Worm (Caenorhabditis elegans) whole organism, L4 larva: ENCODE measurements around the gene Y48A6B.14.
"Not testable (repeated sequence)": the region's sequence is repeated elsewhere in the genome, so short reads cannot be mapped to it uniquely, and the experiment has no call there.

Experiments used
- F49E8.2 ChIP-seq: sonication (generic microtip); optimal IDR thresholded peaks from 2 replicates; lab custom pipeline; 2016; ENCODE audit warnings: missing compliant biosample characterization, mild to moderate bottlenecking, missing genetic modification characterization, borderline replicate concordance
- T20F7.1 ChIP-seq: fragments of 200-800 bp; sonication (Bioruptor generic); optimal IDR thresholded peaks from 2 replicates; lab custom pipeline; 2018; ENCODE audit warnings: mild to moderate bottlenecking, missing genetic modification characterization, missing compliant biosample characterization
- Y105C5A.15 ChIP-seq: fragments of 200-800 bp; sonication (Bioruptor generic); IDR thresholded peaks from 2 replicates; pipeline ENCODE4 v1.3.6; 2022; ENCODE audit warnings: missing genetic modification characterization, missing compliant biosample characterization
- Y48G9A.11 ChIP-seq: fragments of 200-800 bp; sonication (Bioruptor generic); IDR thresholded peaks from 2 replicates; pipeline ENCODE4 v1.3.6; 2022; ENCODE audit warnings: missing genetic modification reagents, missing genetic modification characterization, missing compliant biosample characterization
- ZK337.2 ChIP-seq: fragments of 200-800 bp; sonication (Bioruptor generic); IDR thresholded peaks from 2 replicates; pipeline ENCODE4 v1.3.6; 2022; ENCODE audit warnings: missing genetic modification reagents, missing genetic modification characterization, missing compliant biosample characterization
- ama-1 ChIP-seq: fragments of 150-350 bp; optimal IDR thresholded peaks from 2 replicates; lab custom pipeline; 2014; ENCODE audit warnings: inconsistent platforms, mixed read lengths
- attf-4 ChIP-seq: sonication (generic microtip); optimal IDR thresholded peaks from 3 replicates; lab custom pipeline; 2017; ENCODE audit warnings: missing biosample characterization, missing genetic modification characterization
- ceh-44 ChIP-seq: fragments of 200-800 bp; sonication (Bioruptor generic); IDR thresholded peaks from 2 replicates; pipeline ENCODE4 v1.3.6; 2022; ENCODE audit warnings: missing genetic modification reagents, missing genetic modification characterization, missing compliant biosample characterization
- ceh-82 ChIP-seq: sonication (generic microtip); optimal IDR thresholded peaks from 2 replicates; lab custom pipeline; 2017; ENCODE audit warnings: missing biosample characterization, missing genetic modification characterization
- ces-1 ChIP-seq: fragments of 150-350 bp; sonication (generic microtip); optimal IDR thresholded peaks from 4 replicates; lab custom pipeline; 2014; ENCODE audit warnings: missing biosample characterization, missing genetic modification reagents, missing genetic modification characterization
- cey-2 ChIP-seq: sonication (generic microtip); optimal IDR thresholded peaks from 3 replicates; lab custom pipeline; 2017; ENCODE audit warnings: missing genetic modification characterization, mild to moderate bottlenecking, missing compliant biosample characterization, antibody characterized with exemption, borderline replicate concordance; ENCODE audit not compliant: insufficient read depth
- daf-12 ChIP-seq: fragments of 150-350 bp; optimal IDR thresholded peaks from 2 replicates; lab custom pipeline; 2014; ENCODE audit warnings: missing biosample characterization, missing genetic modification reagents, missing genetic modification characterization
- daf-8 ChIP-seq: fragments of 200-800 bp; sonication (Bioruptor generic); IDR thresholded peaks from 2 replicates; pipeline ENCODE4 v1.3.6; 2022; ENCODE audit warnings: missing genetic modification characterization, missing compliant biosample characterization
- dmd-9 ChIP-seq: fragments of 200-800 bp; sonication (Bioruptor generic); IDR thresholded peaks from 2 replicates; pipeline ENCODE4 v1.3.6; 2022; ENCODE audit warnings: missing genetic modification reagents, missing genetic modification characterization, missing compliant biosample characterization
- dpl-1 ChIP-seq: fragments of 150-350 bp; optimal IDR thresholded peaks from 2 replicates; lab custom pipeline; 2014; ENCODE audit warnings: missing biosample characterization, missing genetic modification reagents, missing genetic modification characterization
- duxl-1 ChIP-seq: sonication (generic microtip); optimal IDR thresholded peaks from 2 replicates; lab custom pipeline; 2016; ENCODE audit warnings: mild to moderate bottlenecking, missing genetic modification characterization, moderate library complexity, missing compliant biosample characterization; ENCODE audit not compliant: poor library complexity
- dve-1 ChIP-seq: sonication (generic microtip); optimal IDR thresholded peaks from 2 replicates; lab custom pipeline; 2017; ENCODE audit warnings: antibody characterized with exemption, mild to moderate bottlenecking, missing genetic modification characterization, missing compliant biosample characterization; ENCODE audit not compliant: insufficient read depth
- egl-43 ChIP-seq: fragments of 200-800 bp; sonication (Bioruptor generic); IDR thresholded peaks from 2 replicates; pipeline ENCODE4 v1.3.6; 2022; ENCODE audit warnings: missing genetic modification reagents, missing genetic modification characterization, missing compliant biosample characterization
- hif-1 ChIP-seq, 2 experiments: sonication (generic microtip); optimal IDR thresholded peaks; 2 replicates each; lab custom pipeline; 2016 to 2017; ENCODE audit warnings: missing compliant biosample characterization in 2 of 2, missing genetic modification characterization in 2 of 2, missing genetic modification reagents in 2 of 2, missing genotype in 2 of 2, mild to moderate bottlenecking in 1 of 2
- hlh-11 ChIP-seq: fragments of 200-800 bp; sonication (Bioruptor generic); optimal IDR thresholded peaks from 2 replicates; lab custom pipeline; 2018; ENCODE audit warnings: mild to moderate bottlenecking, missing genetic modification characterization, missing compliant biosample characterization
- hlh-30 ChIP-seq: sonication (generic microtip); optimal IDR thresholded peaks from 2 replicates; lab custom pipeline; 2017; ENCODE audit warnings: antibody characterized with exemption, mild to moderate bottlenecking, missing genetic modification characterization, missing compliant biosample characterization; ENCODE audit not compliant: insufficient read depth
- hmg-1.1 ChIP-seq: fragments of 200-800 bp; sonication (Bioruptor generic); IDR thresholded peaks from 2 replicates; pipeline ENCODE4 v1.3.6; 2022; ENCODE audit warnings: missing genetic modification reagents, missing genetic modification characterization, missing compliant biosample characterization
- lin-13 ChIP-seq: fragments of 150-350 bp; optimal IDR thresholded peaks from 2 replicates; lab custom pipeline; 2014; ENCODE audit warnings: missing biosample characterization, missing genetic modification reagents, missing genetic modification characterization
- lin-15B ChIP-seq: fragments of 150-350 bp; sonication (generic microtip); optimal IDR thresholded peaks from 3 replicates; lab custom pipeline; 2014; ENCODE audit warnings: missing biosample characterization, missing genetic modification characterization
- lin-38 ChIP-seq: fragments of 200-800 bp; sonication (Bioruptor generic); IDR thresholded peaks from 2 replicates; pipeline ENCODE4 v1.3.6; 2022; ENCODE audit warnings: missing genetic modification reagents, missing genetic modification characterization, missing compliant biosample characterization
- lin-39 ChIP-seq: fragments of 150-350 bp; optimal IDR thresholded peaks from 2 replicates; lab custom pipeline; 2014; ENCODE audit warnings: missing biosample characterization, missing genetic modification reagents, missing genetic modification characterization
- lsy-2 ChIP-seq, 2 experiments: fragments of 150-350 bp in 1 of 2; sonication (generic microtip) in 1 of 2; optimal IDR thresholded peaks; 2 replicates each; lab custom pipeline; 2014 to 2017; ENCODE audit warnings: missing biosample characterization in 2 of 2, missing genetic modification characterization in 2 of 2
- mdt-29 ChIP-seq: fragments of 200-800 bp; sonication (Bioruptor generic); IDR thresholded peaks from 2 replicates; pipeline ENCODE4 v1.3.6; 2022; ENCODE audit warnings: missing genetic modification reagents, missing genetic modification characterization, missing compliant biosample characterization
- mep-1 ChIP-seq: fragments of 150-350 bp; sonication (generic microtip); optimal IDR thresholded peaks from 3 replicates; lab custom pipeline; 2014; ENCODE audit warnings: missing biosample characterization, missing genetic modification characterization
- mxl-2 ChIP-seq: fragments of 200-800 bp; sonication (Bioruptor generic); conservative IDR thresholded peaks from 2 replicates; pipeline ENCODE4 v1.3.6; 2022; ENCODE audit warnings: missing genetic modification reagents, missing genetic modification characterization, missing compliant biosample characterization
- nhr-10 ChIP-seq: fragments of 150-350 bp; optimal IDR thresholded peaks from 2 replicates; lab custom pipeline; 2014; ENCODE audit warnings: missing biosample characterization, missing genetic modification characterization
- nhr-41 ChIP-seq: fragments of 200-800 bp; sonication (Bioruptor generic); IDR thresholded peaks from 2 replicates; pipeline ENCODE4 v1.3.6; 2022; ENCODE audit warnings: missing genetic modification reagents, missing genetic modification characterization, missing compliant biosample characterization
- nhr-42 ChIP-seq: fragments of 200-800 bp; sonication (Bioruptor generic); IDR thresholded peaks from 2 replicates; pipeline ENCODE4 v1.3.6; 2022; ENCODE audit warnings: missing genetic modification characterization, missing compliant biosample characterization
- nhr-77 ChIP-seq: fragments of 150-350 bp; optimal IDR thresholded peaks from 2 replicates; lab custom pipeline; 2014; ENCODE audit warnings: missing biosample characterization, missing genetic modification characterization
- pha-4 ChIP-seq, 2 experiments: fragments of 150-350 bp in 1 of 2; fragments of 200-800 bp in 1 of 2; sonication (Bioruptor generic) in 1 of 2; IDR thresholded peaks in 1 of 2; optimal IDR thresholded peaks in 1 of 2; 2 replicates each; pipeline versions ENCODE4 v1.3.6 to Lab custom; 2014 to 2022; ENCODE audit warnings: missing genetic modification characterization in 2 of 2, missing genetic modification reagents in 2 of 2, missing biosample characterization in 1 of 2, missing compliant biosample characterization in 1 of 2
- skn-1 ChIP-seq: fragments of 150-350 bp; optimal IDR thresholded peaks from 2 replicates; lab custom pipeline; 2014; ENCODE audit warnings: missing biosample characterization, missing genetic modification characterization
- snpc-1.2 ChIP-seq: fragments of 200-800 bp; sonication (Bioruptor generic); IDR thresholded peaks from 2 replicates; pipeline ENCODE4 v1.3.6; 2022; ENCODE audit warnings: missing genetic modification reagents, missing genetic modification characterization, missing compliant biosample characterization
- snpc-4 ChIP-seq: fragments of 150-350 bp; optimal IDR thresholded peaks from 2 replicates; lab custom pipeline; 2014; ENCODE audit warnings: missing biosample characterization, missing genetic modification characterization
- tag-97 ChIP-seq: fragments of 200-800 bp; sonication (Bioruptor generic); IDR thresholded peaks from 2 replicates; pipeline ENCODE4 v1.3.6; 2022; ENCODE audit warnings: missing genetic modification characterization, missing compliant biosample characterization
- unc-39 ChIP-seq: sonication (generic microtip); optimal IDR thresholded peaks from 2 replicates; lab custom pipeline; 2017; ENCODE audit warnings: missing biosample characterization, missing genetic modification characterization
- unc-62 ChIP-seq, 3 experiments: fragments of 150-350 bp in 1 of 3; sonication (generic microtip); optimal IDR thresholded peaks in 2 of 3; peaks in 1 of 3; 1 replicate in 1 of 3; 2 replicates in 2 of 3; lab custom pipeline; 2014 to 2017; ENCODE audit warnings: missing biosample characterization in 3 of 3, missing genetic modification characterization in 3 of 3, missing genetic modification reagents in 3 of 3, missing genotype in 1 of 3
- zfp-3 ChIP-seq: fragments of 200-800 bp; sonication (Bioruptor generic); conservative IDR thresholded peaks from 2 replicates; pipeline ENCODE4 v1.3.6; 2022; ENCODE audit warnings: missing genetic modification reagents, missing genetic modification characterization, missing compliant biosample characterization
- zip-11 ChIP-seq: fragments of 200-800 bp; sonication (Bioruptor generic); IDR thresholded peaks from 2 replicates; pipeline ENCODE4 v1.3.6; 2022; ENCODE audit warnings: missing genetic modification characterization, missing compliant biosample characterization
- zip-2 ChIP-seq: fragments of 150-350 bp; optimal IDR thresholded peaks from 2 replicates; lab custom pipeline; 2014; ENCODE audit warnings: missing biosample characterization, missing genetic modification characterization

Gene Y48A6B.14

DNA sequence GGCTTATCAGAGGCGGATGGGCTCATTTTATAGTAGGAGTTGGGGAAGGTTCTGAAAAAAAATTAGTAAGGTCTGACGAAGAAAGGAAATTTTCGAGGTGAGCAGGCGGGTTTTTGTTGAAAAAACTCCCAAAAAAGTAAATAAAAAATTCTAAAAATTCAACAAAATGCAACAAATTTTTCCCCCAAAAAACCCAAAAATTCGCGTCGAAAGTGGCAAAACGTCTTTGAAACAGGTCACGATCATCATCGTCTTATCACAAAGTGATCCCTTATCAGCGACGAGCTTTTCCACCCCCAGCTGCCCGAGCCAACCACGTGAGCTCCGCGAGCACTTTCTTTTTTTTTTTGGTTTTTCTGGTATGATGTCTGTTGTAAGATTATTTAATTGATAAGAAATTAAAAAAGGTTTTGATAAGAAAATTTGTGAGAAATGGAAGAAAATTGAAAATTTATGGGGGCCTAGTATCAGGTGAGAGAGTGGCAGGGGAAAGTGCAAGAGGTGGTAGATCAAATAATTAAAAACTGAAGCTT is 4.8 kb upstream of the Y48A6B.14 start, which contains the start of gene Y48A6B.7 (continued):
- TF ChIP-seq tag-97 = no peak
- TF ChIP-seq zip-11 (GFP tag; lab: Robert Waterston, UW) = no peak
- TF ChIP-seq ceh-82 (tag; lab: Kevin White, UChicago) = no peak
- no peak for TF ChIP-seq ces-1 (GFP tag; lab: Kevin White, UChicago)
- TF ChIP-seq F49E8.2 (tag; lab: Kevin White, UChicago) = no peak
- TF ChIP-seq mdt-29 = no peak
- TF ChIP-seq unc-62 (GFP tag; optimal IDR thresholded peaks at IDR 0.05 in 1 of 2; lab: Kevin White, UChicago) = no peak
- no peak for TF ChIP-seq unc-62 (tag; optimal IDR thresholded peaks at IDR 0.05; lab: Kevin White, UChicago)
- no peak for TF ChIP-seq daf-12 (tag; lab: Kevin White, UChicago)
- TF ChIP-seq snpc-1.2 (GFP tag; lab: Robert Waterston, UW) = no peak
- no peak for TF ChIP-seq attf-4 (tag; lab: Kevin White, UChicago)
- no peak for TF ChIP-seq lin-15B (tag; lab: Kevin White, UChicago)
- no peak for TF ChIP-seq dmd-9
- TF ChIP-seq cey-2 (tag; lab: Kevin White, UChicago) = no peak
- TF ChIP-seq zfp-3 = no peak
- no peak for TF ChIP-seq ceh-44
- peak; percentile 56 for TF ChIP-seq mep-1 (tag; lab: Kevin White, UChicago)
- TF ChIP-seq Y105C5A.15 (GFP tag; lab: Robert Waterston, UW) = no peak
- TF ChIP-seq lin-39 (tag; lab: Kevin White, UChicago) = no peak
- TF ChIP-seq nhr-42 (GFP tag; lab: Robert Waterston, UW) = no peak

DNA sequence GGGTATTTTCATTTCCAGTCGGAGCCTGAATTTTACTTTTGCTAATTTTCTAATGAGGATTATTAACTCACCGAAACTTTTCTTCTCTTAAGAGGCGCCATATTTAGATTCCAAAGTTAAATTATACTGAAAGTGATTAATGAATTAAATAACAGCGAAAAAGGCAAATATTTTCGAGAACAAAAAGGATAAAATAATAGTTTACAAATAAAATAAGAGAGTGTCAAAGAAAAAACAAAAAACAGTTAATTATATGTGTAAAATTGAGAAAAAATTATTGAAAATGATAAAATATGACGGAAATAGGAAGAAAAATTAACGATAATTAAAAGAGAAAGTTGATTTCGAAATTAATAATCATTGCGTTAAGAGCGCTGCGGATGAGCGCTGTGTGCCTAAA is 2.1 kb upstream of the Y48A6B.14 start, which contains the start of gene Y48A6B.8:
Y48A6B.8 (minus strand) TSS at position 101 of the 400 bp plus-strand sequence.
- TF ChIP-seq lin-39 (tag; lab: Kevin White, UChicago); dve-1; nhr-10: not testable (repeated sequence)

DNA sequence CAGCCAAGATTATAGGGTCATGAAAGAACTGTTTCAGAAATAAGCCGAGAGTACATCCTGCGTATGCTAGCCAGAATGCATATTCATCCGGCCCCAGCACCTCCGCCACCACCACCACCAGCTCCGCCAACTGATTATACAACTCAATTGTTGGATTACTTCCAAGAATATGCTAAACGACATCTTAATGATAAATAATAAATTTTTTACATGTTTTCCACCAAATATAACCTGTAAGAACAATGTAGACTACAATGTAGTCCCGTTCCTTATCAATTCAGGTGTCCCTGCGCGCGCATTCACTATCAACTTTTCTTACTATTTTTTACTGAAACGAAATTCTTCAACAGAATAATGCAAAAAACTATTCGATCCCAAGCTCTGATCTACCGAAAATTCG is 1.5 kb downstream of the Y48A6B.14 start, which contains the start of gene Y48A6B.9:
Y48A6B.9 (plus strand) TSS at position 301 of the 400 bp plus-strand sequence.
- no peak for TF ChIP-seq snpc-1.2 (GFP tag; lab: Robert Waterston, UW)
- TF ChIP-seq zip-2 (tag; lab: Kevin White, UChicago) = no peak
- no peak for TF ChIP-seq egl-43 (GFP tag; lab: Robert Waterston, UW)
- TF ChIP-seq hmg-1.1 (GFP tag; lab: Robert Waterston, UW) = no peak
- no peak for TF ChIP-seq lin-13 (GFP tag; lab: Kevin White, UChicago)
- TF ChIP-seq zfp-3 = no peak
- TF ChIP-seq unc-39 (tag; lab: Kevin White, UChicago) = no peak
- no peak for TF ChIP-seq T20F7.1 (GFP tag; lab: Kevin White, UChicago)
- no peak for TF ChIP-seq dpl-1
- TF ChIP-seq mxl-2 = no peak
- no peak for TF ChIP-seq lin-39 (tag; lab: Kevin White, UChicago)
- TF ChIP-seq daf-8 (GFP tag; lab: Robert Waterston, UW) = no peak
- TF ChIP-seq nhr-77 (tag; lab: Kevin White, UChicago) = no peak

DNA sequence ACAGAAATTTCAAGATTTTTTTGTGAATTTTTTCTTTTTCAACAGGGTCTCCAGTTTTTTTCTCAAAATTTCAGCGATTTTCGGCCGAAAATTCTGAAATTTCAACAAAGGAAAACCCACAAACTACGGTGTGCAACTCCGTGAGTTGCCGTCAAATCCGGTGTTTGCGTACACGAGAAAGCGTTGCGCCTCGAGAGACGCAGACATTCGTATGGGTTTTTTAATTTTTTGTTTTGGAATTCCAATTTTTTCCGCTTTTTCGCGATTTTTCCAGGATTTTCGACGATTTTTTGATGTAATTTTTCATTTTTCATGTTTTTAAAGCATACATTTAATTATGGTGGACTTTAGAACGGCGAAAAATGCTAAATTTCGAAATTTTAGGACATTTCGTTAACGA is 4.7 kb downstream of the Y48A6B.14 start:
- TF ChIP-seq lin-38 = peak; percentile 87
- TF ChIP-seq ces-1 (GFP tag; lab: Kevin White, UChicago) = no peak
- TF ChIP-seq lsy-2 (tag; optimal IDR thresholded peaks at IDR 0.05; lab: Kevin White, UChicago) = peak; percentile 77 to 98
- 0 out of 2 replicates have a peak, but pooled peaks have one; percentile 45 for TF ChIP-seq ZK337.2 (GFP tag; lab: Robert Waterston, UW)
- peak; percentile 63 for TF ChIP-seq hlh-30 (tag; lab: Kevin White, UChicago)
- TF ChIP-seq hlh-11 (tag; lab: Kevin White, UChicago) = peak; percentile 44
- no peak for TF ChIP-seq nhr-10
- no peak for TF ChIP-seq skn-1
- TF ChIP-seq Y48G9A.11 (GFP tag; lab: Robert Waterston, UW) = peak; percentile 64
- TF ChIP-seq duxl-1 = peak; percentile 32
- no peak for TF ChIP-seq snpc-4 (tag; lab: Kevin White, UChicago)
- peak; percentile 56; the same call in 1 of the 2 replicates for TF ChIP-seq pha-4 (GFP tag; IDR thresholded peaks at IDR 0.05; lab: Robert Waterston, UW)
- no peak for TF ChIP-seq pha-4 (tag; optimal IDR thresholded peaks at IDR 0.05; lab: Kevin White, UChicago)
- peak in 1 of 2 experiments; percentile 28 for TF ChIP-seq hif-1 (tag; optimal IDR thresholded peaks at IDR 0.05; lab: Kevin White, UChicago)
- TF ChIP-seq nhr-41 (GFP tag; lab: Robert Waterston, UW) = no peak
- TF ChIP-seq ama-1 (lab: Kevin White, UChicago) = peak; percentile 29
- peak; percentile 71 for TF ChIP-seq hmg-1.1 (GFP tag; lab: Robert Waterston, UW)
